Worm (Caenorhabditis elegans) whole organism, L3 larva: ENCODE measurements around the gene H10D18.1.
A peak's percentile ranks its signal among the peaks of the same experiment; 100 is the strongest.

Experiments used
- R02D3.7 ChIP-seq: fragments of 150-350 bp; optimal IDR thresholded peaks from 2 replicates; lab custom pipeline; 2014; ENCODE audit warnings: missing biosample characterization, missing genetic modification characterization
- ZK546.5 ChIP-seq: sonication (generic microtip); optimal IDR thresholded peaks from 2 replicates; lab custom pipeline; 2017; ENCODE audit warnings: missing biosample characterization, missing genetic modification characterization
- aly-2 ChIP-seq: fragments of 150-350 bp; optimal IDR thresholded peaks from 2 replicates; lab custom pipeline; 2014; ENCODE audit warnings: missing biosample characterization, missing genetic modification characterization
- ama-1 ChIP-seq: fragments of 150-350 bp; optimal IDR thresholded peaks from 2 replicates; lab custom pipeline; 2018
- ceh-9 ChIP-seq: sonication (generic microtip); optimal IDR thresholded peaks from 2 replicates; lab custom pipeline; 2018; ENCODE audit warnings: missing biosample characterization, missing genetic modification characterization
- elt-1 ChIP-seq: fragments of 150-350 bp; optimal IDR thresholded peaks from 2 replicates; lab custom pipeline; 2014; ENCODE audit warnings: missing biosample characterization, missing genetic modification characterization
- elt-2 ChIP-seq: sonication (generic microtip); optimal IDR thresholded peaks from 2 replicates; lab custom pipeline; 2016; ENCODE audit warnings: missing genetic modification reagents, mild to moderate bottlenecking, missing genetic modification characterization, missing compliant biosample characterization
- elt-3 ChIP-seq, 3 experiments: fragments of 150-350 bp in 1 of 3; sonication (generic microtip) in 2 of 3; optimal IDR thresholded peaks; 2 replicates in 2 of 3; 4 replicates in 1 of 3; lab custom pipeline; 2014 to 2017; ENCODE audit warnings: missing biosample characterization in 3 of 3, missing genetic modification characterization in 3 of 3
- eor-1 ChIP-seq, 2 experiments: fragments of 150-350 bp; optimal IDR thresholded peaks; 2 replicates each; lab custom pipeline; 2014 to 2018; ENCODE audit warnings: missing biosample characterization in 2 of 2, missing genetic modification characterization in 2 of 2
- fkh-10 ChIP-seq: sonication (generic microtip); optimal IDR thresholded peaks from 2 replicates; lab custom pipeline; 2017; ENCODE audit warnings: missing biosample characterization, missing genetic modification reagents, missing genetic modification characterization
- fkh-2 ChIP-seq: fragments of 150-350 bp; optimal IDR thresholded peaks from 2 replicates; lab custom pipeline; 2014; ENCODE audit warnings: missing biosample characterization, missing genetic modification reagents, missing genetic modification characterization
- fos-1 ChIP-seq: fragments of 150-350 bp; optimal IDR thresholded peaks from 2 replicates; lab custom pipeline; 2014; ENCODE audit warnings: missing biosample characterization, missing genetic modification characterization
- hmg-11 ChIP-seq: sonication (generic microtip); optimal IDR thresholded peaks from 2 replicates; lab custom pipeline; 2016; ENCODE audit warnings: missing genetic modification characterization, missing compliant biosample characterization
- jun-1 ChIP-seq: fragments of 150-350 bp; optimal IDR thresholded peaks from 2 replicates; lab custom pipeline; 2014; ENCODE audit warnings: missing biosample characterization, missing genetic modification reagents, missing genetic modification characterization
- lin-39 ChIP-seq: fragments of 150-350 bp; optimal IDR thresholded peaks from 2 replicates; lab custom pipeline; 2018; ENCODE audit warnings: missing biosample characterization, missing genetic modification reagents, missing genetic modification characterization
- mdl-1 ChIP-seq: fragments of 150-350 bp; optimal IDR thresholded peaks from 2 replicates; lab custom pipeline; 2014; ENCODE audit warnings: missing biosample characterization, missing genetic modification characterization
- nfya-1 ChIP-seq: sonication (generic microtip); optimal IDR thresholded peaks from 2 replicates; lab custom pipeline; 2017; ENCODE audit warnings: missing genetic modification characterization, mild to moderate bottlenecking, missing compliant biosample characterization, antibody characterized with exemption, moderate library complexity; ENCODE audit not compliant: insufficient read depth
- nhr-11 ChIP-seq: fragments of 150-350 bp; optimal IDR thresholded peaks from 2 replicates; lab custom pipeline; 2014; ENCODE audit warnings: missing biosample characterization, missing genetic modification characterization
- nhr-23 ChIP-seq: fragments of 150-350 bp; optimal IDR thresholded peaks from 2 replicates; lab custom pipeline; 2014; ENCODE audit warnings: missing biosample characterization, missing genetic modification reagents, missing genetic modification characterization
- nhr-237 ChIP-seq: fragments of 150-350 bp; optimal IDR thresholded peaks from 2 replicates; lab custom pipeline; 2014; ENCODE audit warnings: missing biosample characterization, missing genetic modification characterization
- nhr-25 ChIP-seq: sonication (generic microtip); optimal IDR thresholded peaks from 2 replicates; lab custom pipeline; 2017; ENCODE audit warnings: missing biosample characterization, missing genetic modification characterization
- nhr-43 ChIP-seq: sonication (generic microtip); optimal IDR thresholded peaks from 2 replicates; lab custom pipeline; 2016; ENCODE audit warnings: mild to moderate bottlenecking, missing genetic modification characterization, missing compliant biosample characterization; ENCODE audit not compliant: poor library complexity, severe bottlenecking
- nhr-76 ChIP-seq: fragments of 150-350 bp; sonication (generic microtip); optimal IDR thresholded peaks from 5 replicates; lab custom pipeline; 2014; ENCODE audit warnings: missing biosample characterization, missing genetic modification characterization
- pha-4 ChIP-seq: fragments of 150-350 bp; optimal IDR thresholded peaks from 2 replicates; lab custom pipeline; 2014; ENCODE audit warnings: missing biosample characterization, missing genetic modification reagents, missing genetic modification characterization
- pqm-1 ChIP-seq: fragments of 150-350 bp; optimal IDR thresholded peaks from 2 replicates; lab custom pipeline; 2017; ENCODE audit warnings: missing biosample characterization, missing genetic modification characterization, inconsistent platforms
- sea-2 ChIP-seq: fragments of 150-350 bp; sonication (generic microtip); optimal IDR thresholded peaks from 4 replicates; lab custom pipeline; 2014; ENCODE audit warnings: missing biosample characterization, missing genetic modification reagents, missing genetic modification characterization
- skn-1 ChIP-seq: fragments of 150-350 bp; optimal IDR thresholded peaks from 2 replicates; lab custom pipeline; 2014; ENCODE audit warnings: missing biosample characterization, missing genetic modification characterization
- snpc-4 ChIP-seq: fragments of 150-350 bp; optimal IDR thresholded peaks from 2 replicates; lab custom pipeline; 2014; ENCODE audit warnings: missing biosample characterization, missing genetic modification characterization
- unc-39 ChIP-seq: sonication (generic microtip); optimal IDR thresholded peaks from 4 replicates; lab custom pipeline; 2017; ENCODE audit warnings: missing biosample characterization, missing genetic modification characterization
- unc-62 ChIP-seq: fragments of 150-350 bp; sonication (generic microtip); optimal IDR thresholded peaks from 4 replicates; lab custom pipeline; 2014; ENCODE audit warnings: missing biosample characterization, missing genetic modification reagents, missing genetic modification characterization
- zag-1 ChIP-seq: fragments of 150-350 bp; optimal IDR thresholded peaks from 2 replicates; lab custom pipeline; 2014; ENCODE audit warnings: missing biosample characterization, missing genetic modification characterization
- ztf-11 ChIP-seq: fragments of 150-350 bp; optimal IDR thresholded peaks from 2 replicates; lab custom pipeline; 2014; ENCODE audit warnings: missing biosample characterization, missing genetic modification characterization

H10D18.1 gene

DNA sequence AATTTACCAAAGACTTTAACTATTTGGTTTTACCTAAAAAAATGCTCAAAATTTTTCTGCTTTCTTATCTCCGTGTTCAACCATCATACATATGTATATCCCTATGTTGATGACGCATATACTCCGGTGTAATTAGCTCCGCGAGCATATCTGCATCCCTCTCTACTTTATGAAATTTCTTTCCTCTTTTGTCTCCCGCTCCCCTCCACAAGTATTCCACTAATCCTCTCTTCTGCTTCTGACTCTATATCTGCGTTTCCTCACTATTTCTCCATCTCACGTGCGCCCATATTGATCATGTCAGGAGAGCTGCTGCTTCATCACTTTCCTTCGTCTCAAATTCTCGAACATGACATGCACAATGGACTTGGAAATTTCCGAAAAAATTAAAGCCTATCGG lies at the start of gene H10D18.1:
H10D18.1 (plus strand) TSS at position 277 of the 400 bp plus-strand sequence.
- TF ChIP-seq nfya-1 (tag; lab: Kevin White, UChicago) (peak; percentile 33), fos-1 (no peak)

DNA sequence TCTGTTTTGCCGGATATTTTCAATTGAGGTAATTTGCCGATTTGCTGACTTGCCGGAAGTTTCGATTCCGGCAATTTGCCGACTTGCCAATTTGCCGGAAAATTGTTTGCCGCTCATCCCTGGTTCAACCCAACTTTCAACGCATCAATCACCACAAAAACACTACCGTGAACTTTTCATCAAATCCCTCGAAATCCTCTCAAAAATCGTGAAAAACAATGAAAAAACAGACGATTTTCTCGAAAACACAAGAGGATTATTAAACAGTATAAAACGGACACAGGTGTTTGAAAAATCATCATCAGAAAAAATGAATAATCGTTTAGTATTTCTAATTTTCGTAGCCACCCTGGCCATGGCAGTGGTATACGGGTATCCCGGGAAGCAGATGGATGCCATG lies 48.1 kb upstream of the H10D18.1 start, which contains the start of gene Y39H10A.1:
Y39H10A.1 (plus strand) TSS at position 301 of the 400 bp plus-strand sequence.
- no peak for TF ChIP-seq skn-1
- TF ChIP-seq, all 47 proteins: peak for 0

DNA sequence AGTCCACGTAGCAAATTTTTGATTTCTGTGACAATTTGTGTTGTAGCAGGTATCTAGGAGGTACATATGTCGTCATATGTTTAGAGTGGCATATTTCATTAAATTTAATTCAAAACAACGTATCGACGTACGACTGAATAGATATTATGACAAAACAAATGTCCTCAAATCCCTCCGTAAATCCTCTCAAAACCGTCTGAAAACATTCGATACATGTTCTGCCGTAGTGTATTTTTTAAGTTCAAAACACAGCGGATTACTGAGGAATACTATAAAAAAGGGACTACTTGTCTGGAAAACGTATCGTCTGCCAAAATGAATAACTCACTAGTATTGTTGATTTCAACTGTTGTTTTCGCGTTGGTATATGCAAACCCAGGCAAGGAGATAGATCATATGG lies 46.7 kb upstream of the H10D18.1 start, which contains the start of gene R08E5.4:
R08E5.4 (plus strand) TSS at position 301 of the 400 bp plus-strand sequence.
- TF ChIP-seq mdl-1: no peak
- TF ChIP-seq fkh-2 (tag; lab: Kevin White, UChicago): no peak
- no peak for TF ChIP-seq lin-39 (tag; lab: Kevin White, UChicago)
- TF ChIP-seq elt-1 (tag; lab: Kevin White, UChicago): no peak
- TF ChIP-seq fkh-10: no peak
- no peak for TF ChIP-seq aly-2
- no peak for TF ChIP-seq unc-39 (tag; lab: Kevin White, UChicago)
- TF ChIP-seq sea-2 (GFP tag; lab: Kevin White, UChicago): no peak
- TF ChIP-seq skn-1: no peak
- no peak for TF ChIP-seq nhr-237 (tag; lab: Kevin White, UChicago)
- no peak for TF ChIP-seq nfya-1 (tag; lab: Kevin White, UChicago)
- TF ChIP-seq eor-1 (tag; optimal IDR thresholded peaks at IDR 0.05; lab: Kevin White, UChicago): no peak
- no peak for TF ChIP-seq pha-4 (tag; lab: Kevin White, UChicago)
- no peak for TF ChIP-seq nhr-11 (tag; lab: Kevin White, UChicago)
- TF ChIP-seq ztf-11 (tag; lab: Kevin White, UChicago): no peak
- TF ChIP-seq zag-1 (tag; lab: Kevin White, UChicago): no peak
- no peak for TF ChIP-seq unc-62 (GFP tag; lab: Kevin White, UChicago)
- no peak for TF ChIP-seq ZK546.5 (tag; lab: Kevin White, UChicago)

DNA sequence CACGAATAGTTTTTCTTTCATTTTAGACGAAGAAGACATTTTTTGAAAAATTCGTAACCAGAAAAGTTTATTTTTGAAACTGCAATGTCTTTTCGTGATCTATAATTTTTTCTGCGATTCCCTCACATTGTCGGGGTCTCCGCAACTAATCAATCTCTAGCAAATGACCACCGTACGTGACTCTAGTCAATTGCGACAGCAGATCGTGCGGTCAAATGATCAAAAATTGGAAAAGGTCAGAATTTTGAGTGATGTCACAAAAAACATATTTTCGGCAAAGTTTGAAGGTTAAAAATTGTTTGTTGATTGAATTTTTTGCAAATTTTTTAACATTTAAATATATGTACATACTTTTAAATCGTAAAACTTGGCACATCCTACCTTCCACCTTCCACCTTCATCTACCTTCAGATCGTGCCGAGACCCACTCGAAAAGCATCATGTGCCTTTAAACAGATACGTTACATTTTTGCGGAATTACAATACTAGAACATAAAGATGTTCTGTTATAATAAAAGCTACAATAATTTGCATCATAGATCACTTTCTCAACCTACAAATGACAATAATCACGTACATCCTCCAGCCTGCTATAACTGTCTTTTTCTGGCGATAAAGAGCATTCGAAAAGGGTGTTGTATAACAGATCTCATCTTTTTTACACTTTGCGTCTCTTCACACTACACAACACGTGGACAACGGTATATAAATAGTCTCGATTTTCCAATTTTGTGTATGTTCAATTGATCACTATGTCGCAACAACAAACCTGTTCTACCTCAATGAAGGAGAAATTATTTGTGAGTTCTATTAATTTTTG lies 43.4 kb upstream of the H10D18.1 start, which contains the start of the genes R08E5.1 and rips-1:
R08E5.1 (minus strand) TSS at position 82 of the 820 bp plus-strand sequence.
rips-1 (plus strand) TSS at position 585 of the 820 bp plus-strand sequence.
- TF ChIP-seq jun-1 (tag; lab: Kevin White, UChicago): no peak
- TF ChIP-seq nhr-25 (tag; lab: Kevin White, UChicago): peak; percentile 22
- TF ChIP-seq nhr-43 (tag; lab: Kevin White, UChicago): peak; percentile 42
- TF ChIP-seq nhr-23 (tag; lab: Kevin White, UChicago): peak; percentile 10

DNA sequence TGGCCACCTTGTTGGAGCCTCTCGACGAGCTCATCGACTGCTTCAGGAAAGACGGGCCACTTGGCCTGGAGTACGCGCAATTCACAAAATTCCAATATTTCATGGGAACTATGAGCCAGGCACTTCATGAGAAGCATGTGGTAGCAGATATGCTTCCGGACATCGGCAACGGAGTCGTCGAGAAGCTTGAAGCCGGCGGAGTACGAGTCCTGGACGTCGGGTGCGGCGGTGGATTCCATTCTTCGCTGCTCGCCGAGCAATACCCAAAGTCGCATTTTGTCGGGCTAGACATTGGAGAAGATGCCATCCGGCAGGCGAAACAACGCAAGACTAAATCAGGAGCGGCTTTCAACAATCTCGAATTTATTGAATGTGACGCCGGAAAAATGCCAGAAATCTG lies 41.4 kb upstream of the H10D18.1 start:
- no peak for TF ChIP-seq nhr-43 (tag; lab: Kevin White, UChicago)
- TF ChIP-seq elt-3 (tag; optimal IDR thresholded peaks at IDR 0.05; lab: Kevin White, UChicago): no peak
- no peak for TF ChIP-seq snpc-4
- TF ChIP-seq skn-1: no peak
- no peak for TF ChIP-seq jun-1 (tag; lab: Kevin White, UChicago)
- TF ChIP-seq hmg-11 (tag; lab: Kevin White, UChicago): no peak
- no peak for TF ChIP-seq nhr-23 (tag; lab: Kevin White, UChicago)
- no peak for TF ChIP-seq ceh-9 (tag; lab: Kevin White, UChicago)
- no peak for TF ChIP-seq aly-2
- no peak for TF ChIP-seq eor-1 (tag; optimal IDR thresholded peaks at IDR 0.05; lab: Kevin White, UChicago)

DNA sequence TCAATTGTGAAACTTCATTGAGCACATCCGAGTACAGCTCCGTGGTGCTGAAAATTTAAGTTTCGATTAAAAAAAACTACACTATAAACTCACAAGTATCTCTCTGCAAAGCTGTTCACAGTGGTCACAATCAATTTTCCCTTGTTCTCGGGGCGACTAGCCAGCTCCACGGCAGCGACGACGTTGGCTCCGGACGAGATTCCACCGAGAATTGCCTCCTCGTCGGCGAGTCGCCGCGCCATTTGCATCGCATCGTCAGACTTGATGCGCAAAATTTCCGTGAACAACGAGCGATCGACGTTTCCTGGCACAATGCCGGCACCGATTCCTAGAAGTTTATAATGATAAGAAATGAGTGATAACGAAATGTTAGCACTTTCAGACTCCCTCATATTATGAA lies 40.4 kb upstream of the H10D18.1 start:
- TF ChIP-seq ama-1 (lab: Kevin White, UChicago) (peak; percentile 78), R02D3.7 (tag; lab: Kevin White, UChicago) (no peak), pqm-1 (peak; percentile 14), hmg-11 (tag; lab: Kevin White, UChicago) (no peak), elt-2 (tag; lab: Kevin White, UChicago) (peak; percentile 19), nhr-237 (tag; lab: Kevin White, UChicago) (no peak), nhr-76 (tag; lab: Kevin White, UChicago) (no peak), jun-1 (tag; lab: Kevin White, UChicago) (no peak)
